Worm (Caenorhabditis elegans): ENCODE results near the gene clic-1.

DNA sequence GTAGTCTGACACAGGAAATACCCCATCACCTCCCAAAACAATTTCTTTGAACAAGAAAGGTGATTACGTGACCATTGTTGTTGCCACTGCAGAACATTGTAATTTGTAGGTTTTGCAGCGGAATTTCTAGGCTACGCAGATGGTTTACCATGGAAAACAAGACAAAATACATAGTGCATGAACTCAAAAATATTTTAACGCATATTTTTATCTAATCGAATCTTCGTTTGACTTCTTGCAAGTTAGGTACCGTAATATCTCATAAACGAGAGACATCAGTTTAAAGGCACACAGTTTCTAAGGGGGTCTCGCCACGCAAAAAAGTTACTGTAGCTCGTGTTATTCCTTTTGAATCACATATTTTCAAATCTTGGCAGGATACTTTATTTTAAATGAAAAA lies 44.3 kb upstream of the clic-1 start:
- TF ChIP-seq hlh-6 (tag; optimal IDR thresholded peaks at IDR 0.05) (no peak), pros-1 (tag; optimal IDR thresholded peaks at IDR 0.05) (no peak), fkh-6 (tag; optimal IDR thresholded peaks at IDR 0.05) (no peak), nhr-11 (tag; optimal IDR thresholded peaks at IDR 0.05) (no peak), ama-1 (optimal IDR thresholded peaks at IDR 0.05) (no peak), ceh-45 (GFP tag; IDR thresholded peaks at IDR 0.05) (no peak), C08G9.2 (tag; optimal IDR thresholded peaks at IDR 0.05) (no peak), ztf-16 (tag; optimal IDR thresholded peaks at IDR 0.05) (no peak), Y22D7AL.16 (tag; optimal IDR thresholded peaks at IDR 0.05) (no peak), nhr-232 (tag; optimal IDR thresholded peaks at IDR 0.05) (no peak), ceh-22 (tag; optimal IDR thresholded peaks at IDR 0.05) (no peak), pag-3 (tag; optimal IDR thresholded peaks at IDR 0.05; ENCODE audit: borderline replicate concordance) (no peak), pqm-1 (tag; optimal IDR thresholded peaks at IDR 0.05) (no peak), fkh-10 (GFP tag; optimal IDR thresholded peaks at IDR 0.05) (no peak)

Measured in whole organism, late embryonic.